Worm (Caenorhabditis elegans): Measurements from ENCODE around the gene F59E12.15.

ce11 chrII:5579236-5579635 lies 48.9 kb downstream of the F59E12.15 start:
- TF ChIP-seq nhr-28 (tag; optimal IDR thresholded peaks at IDR 0.05) (no peak), ces-1 (GFP tag; optimal IDR thresholded peaks at IDR 0.05) (no peak), unc-39 (tag; optimal IDR thresholded peaks at IDR 0.05) (no peak), nhr-237 (tag; optimal IDR thresholded peaks at IDR 0.05) (no peak), snpc-4 (tag; optimal IDR thresholded peaks at IDR 0.05) (no peak), lin-13 (tag; optimal IDR thresholded peaks at IDR 0.05) (no peak), ceh-39 (tag; optimal IDR thresholded peaks at IDR 0.05) (no peak)
